Worm (Caenorhabditis elegans) whole organism, midembryonic: ENCODE data around the gene F59A6.11.

ENCODE experiments used
- T22C8.4 ChIP-seq: fragments of 200-800 bp; sonication (Bioruptor generic); IDR thresholded peaks from 2 replicates; pipeline ENCODE4 v1.3.6; 2022; ENCODE audit warnings: missing genetic modification characterization, missing compliant biosample characterization
- flt-1 ChIP-seq: fragments of 200-800 bp; sonication (Bioruptor generic); IDR thresholded peaks from 2 replicates; pipeline ENCODE4 v1.3.6; 2022; ENCODE audit warnings: missing genetic modification characterization, missing compliant biosample characterization
- klf-2 ChIP-seq: fragments of 200-800 bp; sonication (Bioruptor generic); conservative IDR thresholded peaks from 2 replicates; pipeline ENCODE4 v1.3.6; 2022; ENCODE audit warnings: missing genetic modification reagents, missing genetic modification characterization, missing compliant biosample characterization
- med-1 ChIP-seq: sonication (generic microtip); optimal IDR thresholded peaks from 2 replicates; lab custom pipeline; 2017; ENCODE audit warnings: missing genetic modification characterization, mild to moderate bottlenecking, missing compliant biosample characterization, antibody characterized with exemption, missing genetic modification reagents; ENCODE audit not compliant: insufficient read depth
- tab-1 ChIP-seq: fragments of 200-800 bp; sonication (Bioruptor generic); IDR thresholded peaks from 2 replicates; pipeline ENCODE4 v1.3.6; 2022; ENCODE audit warnings: missing genetic modification characterization, missing compliant biosample characterization
- ztf-23 ChIP-seq: fragments of 200-800 bp; sonication (Bioruptor generic); IDR thresholded peaks from 2 replicates; pipeline ENCODE4 v1.3.6; 2022; ENCODE audit warnings: missing genetic modification reagents, missing genetic modification characterization, missing compliant biosample characterization
- ztf-29 ChIP-seq: fragments of 200-800 bp; sonication (Bioruptor generic); IDR thresholded peaks from 2 replicates; pipeline ENCODE4 v1.3.6; 2022; ENCODE audit warnings: missing genetic modification reagents, missing genetic modification characterization, missing compliant biosample characterization

DNA sequence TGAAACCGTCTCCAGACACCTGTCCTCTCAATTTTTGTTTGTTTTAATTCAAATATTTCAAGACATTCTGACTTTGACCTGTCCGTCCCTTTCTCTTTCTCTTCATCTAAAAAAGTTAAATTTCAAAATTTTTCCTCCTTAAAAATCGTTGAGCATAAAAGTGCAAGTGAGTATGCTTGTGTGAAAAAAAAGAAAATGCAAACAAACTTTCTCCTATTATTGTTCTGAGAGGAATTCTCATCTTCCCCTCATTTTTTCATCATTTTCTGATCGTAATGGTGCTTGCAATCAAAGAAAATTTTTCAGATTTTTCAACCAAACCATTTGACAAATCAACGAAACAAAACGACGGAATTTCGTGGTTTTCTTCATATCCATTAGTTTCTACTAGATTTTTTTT is 29.7 kb downstream of the F59A6.11 start, which contains the start of gene shc-2:
- no peak for TF ChIP-seq ztf-23 (GFP tag; lab: Robert Waterston, UW)
- no peak for TF ChIP-seq tab-1
- no peak for TF ChIP-seq klf-2
- TF ChIP-seq flt-1 (GFP tag; lab: Robert Waterston, UW), result no peak
- no peak for TF ChIP-seq T22C8.4 (GFP tag; lab: Robert Waterston, UW)
- TF ChIP-seq ztf-29 (GFP tag; lab: Robert Waterston, UW), result no peak
- TF ChIP-seq med-1 (GFP tag; lab: Kevin White, UChicago), result no peak
